Fruit fly (Drosophila melanogaster): ENCODE data around the gene CG11360.

CG11360 gene

dm6 chr4:663055-663670 is 7.8 kb upstream of the CG11360 start, which contains the start of the genes CG46466 and Slip1 (continued):
- TF ChIP-seq CG32767 (GFP tag; IDR thresholded peaks at IDR 0.05) (peak; percentile 42; the same call in 1 of the 2 replicates), Lhr (GFP tag; optimal IDR thresholded peaks at IDR 0.05) (peak; percentile 42), CG10565 (GFP tag; optimal IDR thresholded peaks at IDR 0.05) (no peak), Hand (GFP tag; optimal IDR thresholded peaks at IDR 0.05) (no peak), sim (GFP tag; IDR thresholded peaks at IDR 0.05) (no peak), Antp (GFP tag; optimal IDR thresholded peaks at IDR 0.05) (no peak), CG15011 (GFP tag; optimal IDR thresholded peaks at IDR 0.05) (no peak), fu2 (GFP tag; optimal IDR thresholded peaks at IDR 0.05) (no peak), CG3995 (GFP tag; optimal IDR thresholded peaks at IDR 0.05) (peak; percentile 37), CG10959 (GFP tag; IDR thresholded peaks at IDR 0.05) (no peak), Sry-δ (GFP tag; optimal IDR thresholded peaks at IDR 0.05) (peak; percentile 47), CG10209 (GFP tag; optimal IDR thresholded peaks at IDR 0.05) (no peak), Nf-YA (GFP tag; IDR thresholded peaks at IDR 0.05) (no peak), wdn (GFP tag; IDR thresholded peaks at IDR 0.05) (no peak), CoRest (tag; optimal IDR thresholded peaks at IDR 0.05) (peak; percentile 59), aop (GFP tag; IDR thresholded peaks at IDR 0.05) (no peak), CG11723 (GFP tag; optimal IDR thresholded peaks at IDR 0.05) (peak; percentile 93), CG42726 (GFP tag; IDR thresholded peaks at IDR 0.05; ENCODE audit: partially characterized antibody) (no peak), CG4282 (GFP tag; optimal IDR thresholded peaks at IDR 0.05) (no peak), CG12942 (GFP tag; optimal IDR thresholded peaks at IDR 0.05) (peak; percentile 6), CG2116 (GFP tag; optimal IDR thresholded peaks at IDR 0.05) (peak; percentile 44), dpn (GFP tag; optimal IDR thresholded peaks at IDR 0.05) (peak in 1 of 2 experiments; percentile 18), CG1603 (tag; optimal IDR thresholded peaks at IDR 0.05) (peak; percentile 79), lmd (GFP tag; IDR thresholded peaks at IDR 0.05) (no peak), twi (tag; optimal IDR thresholded peaks at IDR 0.05) (peak; percentile 36), chif (GFP tag; optimal IDR thresholded peaks at IDR 0.05) (no peak), HmgZ (tag; optimal IDR thresholded peaks at IDR 0.05) (peak; percentile 25), Pdp1 (GFP tag; optimal IDR thresholded peaks at IDR 0.05) (no peak), Doc3 (GFP tag; IDR thresholded peaks at IDR 0.05; ENCODE audit: partially characterized antibody) (no peak), Mes4 (GFP tag; optimal IDR thresholded peaks at IDR 0.05) (no peak), Ets65A (GFP tag) (no peak), zen (tag; optimal IDR thresholded peaks at IDR 0.05) (peak; percentile 38), CG4617 (GFP tag; optimal IDR thresholded peaks at IDR 0.05; ENCODE audit: borderline replicate concordance) (peak; percentile 13), Xrp1 (GFP tag; IDR thresholded peaks at IDR 0.05) (no peak), inv (GFP tag; IDR thresholded peaks at IDR 0.05; ENCODE audit: partially characterized antibody) (peak; percentile 24; the same call in 1 of the 2 replicates), Elba2 (GFP tag; optimal IDR thresholded peaks at IDR 0.05) (no peak), gce (GFP tag; IDR thresholded peaks at IDR 0.05) (no peak), CG6689 (GFP tag; IDR thresholded peaks at IDR 0.05) (no peak), CG15696 (tag; optimal IDR thresholded peaks at IDR 0.05) (no peak), pfk (GFP tag; optimal IDR thresholded peaks at IDR 0.05) (peak; percentile 3), sc (optimal IDR thresholded peaks at IDR 0.05) (no peak), sc (GFP tag; optimal IDR thresholded peaks at IDR 0.05) (no peak), BEAF-32 (GFP tag; optimal IDR thresholded peaks at IDR 0.05) (peak; percentile 73), CG14860 (GFP tag; IDR thresholded peaks at IDR 0.05; ENCODE audit: partially characterized antibody) (no peak), Trl (optimal IDR thresholded peaks at IDR 0.05) (no peak), Trl (GFP tag; optimal IDR thresholded peaks at IDR 0.05) (no peak), HLH54F (GFP tag; optimal IDR thresholded peaks at IDR 0.05) (peak; percentile 8), CG17361 (GFP tag; IDR thresholded peaks at IDR 0.05) (peak; percentile 78; the same call in 1 of the 3 replicates), CG6654 (GFP tag; optimal IDR thresholded peaks at IDR 0.05) (no peak), shn (GFP tag; optimal IDR thresholded peaks at IDR 0.05) (no peak), Ptx1 (GFP tag; IDR thresholded peaks at IDR 0.05) (no peak)
